Fruit fly (Drosophila melanogaster) whole organism, embryonic: Measurements from ENCODE around the gene Sodq.

Experiments
- Atf6 ChIP-seq: fragments of 200-800 bp; sonication (Bioruptor generic); IDR thresholded peaks from 2 replicates; pipeline ENCODE4 v1.3.6; 2022; ENCODE audit warnings: missing biosample characterization, missing genetic modification characterization
- BtbVII ChIP-seq: fragments of 200-800 bp; sonication (Bioruptor generic); optimal IDR thresholded peaks from 3 replicates; lab custom pipeline; 2017; ENCODE audit warnings: missing biosample characterization, mild to moderate bottlenecking, missing genetic modification characterization
- Bteb2 ChIP-seq: fragments of 200-800 bp; sonication (Bioruptor generic); optimal IDR thresholded peaks from 2 replicates; lab custom pipeline; 2016; ENCODE audit warnings: missing biosample characterization, missing genetic modification characterization
- CG10209 ChIP-seq: fragments of 200-800 bp; sonication (Bioruptor generic); optimal IDR thresholded peaks from 3 replicates; lab custom pipeline; 2017; ENCODE audit warnings: missing biosample characterization, mild to moderate bottlenecking, missing genetic modification characterization, missing genetic modification reagents
- CG12942 ChIP-seq: fragments of 200-800 bp; sonication (Bioruptor generic); optimal IDR thresholded peaks from 3 replicates; lab custom pipeline; 2016; ENCODE audit warnings: missing biosample characterization, missing genetic modification characterization
- CG13296 ChIP-seq: fragments of 200-800 bp; sonication (Bioruptor generic); optimal IDR thresholded peaks from 3 replicates; lab custom pipeline; 2018; ENCODE audit warnings: missing biosample characterization, mild to moderate bottlenecking, missing genetic modification characterization
- CG13894 ChIP-seq: fragments of 200-800 bp; sonication (Bioruptor generic); optimal IDR thresholded peaks from 3 replicates; lab custom pipeline; 2018; ENCODE audit warnings: missing biosample characterization, mild to moderate bottlenecking, missing genetic modification characterization, moderate library complexity
- CG15514 ChIP-seq: fragments of 200-800 bp; sonication (Bioruptor generic); optimal IDR thresholded peaks from 3 replicates; lab custom pipeline; 2017; ENCODE audit warnings: missing biosample characterization, missing genetic modification characterization, mild to moderate bottlenecking, moderate library complexity, missing genetic modification reagents
- CG15601 ChIP-seq: fragments of 200-800 bp; sonication (Bioruptor generic); optimal IDR thresholded peaks from 3 replicates; lab custom pipeline; 2019; ENCODE audit warnings: missing biosample characterization, mild to moderate bottlenecking, missing genetic modification characterization, moderate library complexity
- CG1647 ChIP-seq: fragments of 200-800 bp; sonication (Bioruptor generic); optimal IDR thresholded peaks from 3 replicates; lab custom pipeline; 2016; ENCODE audit warnings: missing biosample characterization, missing genetic modification characterization
- CG17912 ChIP-seq: fragments of 200-800 bp; sonication (Bioruptor generic); optimal IDR thresholded peaks from 2 replicates; lab custom pipeline; 2018; ENCODE audit warnings: missing biosample characterization, mild to moderate bottlenecking, missing genetic modification characterization
- CG18599 ChIP-seq: fragments of 200-800 bp; sonication (Bioruptor generic); optimal IDR thresholded peaks from 3 replicates; lab custom pipeline; 2017; ENCODE audit warnings: missing biosample characterization, missing genetic modification characterization, mild to moderate bottlenecking, moderate library complexity, missing genetic modification reagents
- CG2120 ChIP-seq: fragments of 200-800 bp; sonication (Bioruptor generic); optimal IDR thresholded peaks from 3 replicates; lab custom pipeline; 2016; ENCODE audit warnings: missing biosample characterization, missing genetic modification characterization
- CG30403 ChIP-seq: fragments of 200-800 bp; sonication (Bioruptor generic); optimal IDR thresholded peaks from 3 replicates; lab custom pipeline; 2016; ENCODE audit warnings: missing biosample characterization, missing genetic modification characterization
- CG31365 ChIP-seq: fragments of 200-800 bp; sonication (Bioruptor generic); optimal IDR thresholded peaks from 2 replicates; lab custom pipeline; 2018; ENCODE audit warnings: missing biosample characterization, mild to moderate bottlenecking, missing genetic modification characterization
- CG3281 ChIP-seq: fragments of 200-800 bp; sonication (Bioruptor generic); optimal IDR thresholded peaks from 3 replicates; lab custom pipeline; 2017; ENCODE audit warnings: missing biosample characterization, mild to moderate bottlenecking, missing genetic modification characterization
- CG3838 ChIP-seq: fragments of 200-800 bp; sonication (Bioruptor generic); optimal IDR thresholded peaks from 3 replicates; lab custom pipeline; 2016; ENCODE audit warnings: missing biosample characterization, missing genetic modification characterization
- CG6765 ChIP-seq: fragments of 200-800 bp; sonication (Bioruptor generic); optimal IDR thresholded peaks from 3 replicates; lab custom pipeline; 2017; ENCODE audit warnings: missing biosample characterization, mild to moderate bottlenecking, missing genetic modification characterization
- CG6813 ChIP-seq: fragments of 200-800 bp; sonication (Bioruptor generic); optimal IDR thresholded peaks from 2 replicates; lab custom pipeline; 2017; ENCODE audit warnings: missing biosample characterization, missing genetic modification characterization, mild to moderate bottlenecking, moderate library complexity, missing genetic modification reagents
- CTCF ChIP-seq: fragments of 200-800 bp; sonication (Bioruptor generic); optimal IDR thresholded peaks from 2 replicates; lab custom pipeline; 2017; ENCODE audit warnings: missing biosample characterization, mild to moderate bottlenecking, missing genetic modification characterization, moderate library complexity
- Chrac-16 ChIP-seq: fragments of 200-800 bp; sonication (Bioruptor generic); optimal IDR thresholded peaks from 3 replicates; lab custom pipeline; 2016; ENCODE audit warnings: missing biosample characterization, missing genetic modification characterization
- Fer1 ChIP-seq: fragments of 200-800 bp; sonication (Bioruptor generic); optimal IDR thresholded peaks from 2 replicates; lab custom pipeline; 2017; ENCODE audit warnings: missing biosample characterization, mild to moderate bottlenecking, missing genetic modification characterization
- Fer2 ChIP-seq: fragments of 200-800 bp; sonication (Bioruptor generic); optimal IDR thresholded peaks from 2 replicates; lab custom pipeline; 2018; ENCODE audit warnings: missing biosample characterization, mild to moderate bottlenecking, missing genetic modification characterization, moderate library complexity
- HHEX ChIP-seq: fragments of 200-800 bp; sonication (Bioruptor generic); optimal IDR thresholded peaks from 3 replicates; lab custom pipeline; 2017; ENCODE audit warnings: missing biosample characterization, mild to moderate bottlenecking, missing genetic modification characterization, missing genetic modification reagents
- Hmr ChIP-seq: fragments of 200-800 bp; sonication (Bioruptor generic); optimal IDR thresholded peaks from 3 replicates; lab custom pipeline; 2017; ENCODE audit warnings: mild to moderate bottlenecking, missing biosample characterization, missing genetic modification reagents, missing genetic modification characterization
- Kr ChIP-seq: fragments of 200-800 bp; sonication (Bioruptor generic); optimal IDR thresholded peaks from 2 replicates; lab custom pipeline; 2017; ENCODE audit warnings: missing biosample characterization, mild to moderate bottlenecking, missing genetic modification characterization
- MBD-R2 ChIP-seq: fragments of 200-800 bp; sonication (Bioruptor generic); IDR thresholded peaks from 2 replicates; pipeline ENCODE4 v1.3.6; 2022; ENCODE audit warnings: missing biosample characterization, missing genetic modification characterization
- Meics ChIP-seq: fragments of 200-800 bp; sonication (Bioruptor generic); optimal IDR thresholded peaks from 2 replicates; lab custom pipeline; 2017; ENCODE audit warnings: missing biosample characterization, mild to moderate bottlenecking, missing genetic modification characterization
- Oli ChIP-seq: fragments of 200-800 bp; sonication (Bioruptor generic); optimal IDR thresholded peaks from 2 replicates; lab custom pipeline; 2018; ENCODE audit warnings: missing biosample characterization, mild to moderate bottlenecking, missing genetic modification characterization, moderate library complexity
- Six4 ChIP-seq: fragments of 200-800 bp; sonication (Bioruptor generic); optimal IDR thresholded peaks from 2 replicates; lab custom pipeline; 2016; ENCODE audit warnings: missing biosample characterization, missing genetic modification characterization
- Sox100B ChIP-seq: fragments of 200-800 bp; sonication (Bioruptor generic); optimal IDR thresholded peaks from 3 replicates; lab custom pipeline; 2018; ENCODE audit warnings: missing biosample characterization, mild to moderate bottlenecking, missing genetic modification characterization
- Ssrp ChIP-seq: fragments of 200-800 bp; sonication (Bioruptor generic); optimal IDR thresholded peaks from 2 replicates; lab custom pipeline; 2018; ENCODE audit warnings: missing biosample characterization, mild to moderate bottlenecking, missing genetic modification characterization, moderate library complexity
- bab2 ChIP-seq: fragments of 200-800 bp; sonication (Bioruptor generic); optimal IDR thresholded peaks from 2 replicates; lab custom pipeline; 2016; ENCODE audit warnings: missing biosample characterization, missing genetic modification characterization
- bcd ChIP-seq: fragments of 200-800 bp; sonication (Bioruptor generic); optimal IDR thresholded peaks from 2 replicates; lab custom pipeline; 2017; ENCODE audit warnings: missing biosample characterization, mild to moderate bottlenecking, missing genetic modification characterization
- br ChIP-seq: fragments of >200 bp; optimal IDR thresholded peaks from 2 replicates; lab custom pipeline; 2017
- chm ChIP-seq: fragments of 200-800 bp; sonication (Bioruptor generic); IDR thresholded peaks from 2 replicates; pipeline ENCODE4 v1.3.6; 2022; ENCODE audit warnings: missing biosample characterization, missing genetic modification characterization
- emc ChIP-seq: fragments of 200-800 bp; sonication (Bioruptor generic); optimal IDR thresholded peaks from 2 replicates; lab custom pipeline; 2016; ENCODE audit warnings: missing biosample characterization, missing genetic modification characterization
- fd3F ChIP-seq: fragments of 200-800 bp; sonication (Bioruptor generic); optimal IDR thresholded peaks from 2 replicates; lab custom pipeline; 2018; ENCODE audit warnings: missing biosample characterization, mild to moderate bottlenecking, missing genetic modification characterization, moderate library complexity
- gcm ChIP-seq: fragments of 200-800 bp; sonication (Bioruptor generic); optimal IDR thresholded peaks from 2 replicates; lab custom pipeline; 2019; ENCODE audit warnings: missing biosample characterization, mild to moderate bottlenecking, missing genetic modification characterization, moderate library complexity
- her ChIP-seq: fragments of 200-800 bp; sonication (Bioruptor generic); optimal IDR thresholded peaks from 2 replicates; lab custom pipeline; 2016; ENCODE audit warnings: missing biosample characterization, missing genetic modification characterization
- hth ChIP-seq: fragments of >200 bp; optimal IDR thresholded peaks from 2 replicates; lab custom pipeline; 2017; ENCODE audit warnings: inconsistent platforms
- kah ChIP-seq: fragments of 200-800 bp; sonication (Bioruptor generic); optimal IDR thresholded peaks from 2 replicates; lab custom pipeline; 2018; ENCODE audit warnings: missing biosample characterization, mild to moderate bottlenecking, missing genetic modification characterization
- lab ChIP-seq: fragments of 200-800 bp; sonication (Bioruptor generic); optimal IDR thresholded peaks from 3 replicates; lab custom pipeline; 2017; ENCODE audit warnings: missing biosample characterization, missing genetic modification characterization, mild to moderate bottlenecking, moderate library complexity, missing genetic modification reagents
- pho ChIP-seq: fragments of 200-800 bp; sonication (Bioruptor generic); optimal IDR thresholded peaks from 2 replicates; lab custom pipeline; 2016; ENCODE audit warnings: missing biosample characterization, missing genetic modification characterization
- rib ChIP-seq: fragments of 200-800 bp; sonication (Bioruptor generic); IDR thresholded peaks from 2 replicates; pipeline ENCODE4 v1.3.6; 2022; ENCODE audit warnings: missing biosample characterization, missing genetic modification characterization
- schlank ChIP-seq: fragments of 200-800 bp; sonication (Bioruptor generic); optimal IDR thresholded peaks from 2 replicates; lab custom pipeline; 2018; ENCODE audit warnings: missing biosample characterization, mild to moderate bottlenecking, missing genetic modification characterization
- sens ChIP-seq: fragments of 200-800 bp; sonication (Bioruptor generic); peaks from one replicate; lab custom pipeline; 2016; ENCODE audit warnings: missing biosample characterization, missing genetic modification characterization
- sna ChIP-seq: fragments of 200-800 bp; sonication (Bioruptor generic); IDR thresholded peaks from 2 replicates; pipeline ENCODE4 v1.3.6; 2022; ENCODE audit warnings: missing biosample characterization, missing genetic modification characterization; ENCODE audit not compliant: partially characterized antibody

Sodq gene

dm6 chr3R:25870389-25870788 lies 25.2 kb upstream of the Sodq start:
- TF ChIP-seq sna (GFP tag; lab: Robert Waterston, UW) (no peak), Bteb2 (GFP tag; lab: Kevin White, UChicago) (no peak), Meics (GFP tag; lab: Kevin White, UChicago) (peak; percentile 51), schlank (tag; lab: Kevin White, UChicago) (peak; percentile 16), CG30403 (GFP tag; lab: Kevin White, UChicago) (no peak), CG13296 (GFP tag; lab: Kevin White, UChicago) (peak; percentile 32), rib (GFP tag; lab: Robert Waterston, UW) (no peak), BtbVII (peak; percentile 28), CG3281 (peak; percentile 51), CG15514 (GFP tag; lab: Kevin White, UChicago) (peak; percentile 67), CG6813 (GFP tag; lab: Kevin White, UChicago) (peak; percentile 10), CG18599 (GFP tag; lab: Kevin White, UChicago) (peak; percentile 56), HHEX (GFP tag; lab: Kevin White, UChicago) (no peak), CG15601 (no peak), pho (GFP tag; lab: Kevin White, UChicago) (peak; percentile 2), Fer2 (tag; lab: Kevin White, UChicago) (peak; percentile 23), Six4 (GFP tag; lab: Kevin White, UChicago) (no peak), CG6765 (GFP tag; lab: Kevin White, UChicago) (peak; percentile 51), fd3F (peak; percentile 37), Hmr (GFP tag; lab: Kevin White, UChicago) (peak; percentile 75), lab (peak; percentile 68), Ssrp (tag; lab: Kevin White, UChicago) (no peak), Atf6 (GFP tag; lab: Robert Waterston, UW) (peak; percentile 60; the same call in 1 of the 2 replicates), CG2120 (GFP tag; lab: Kevin White, UChicago) (peak; percentile 31)

dm6 chr3R:25876639-25877038 lies 19.0 kb upstream of the Sodq start:
- peak; percentile 14 for TF ChIP-seq sens (GFP tag; lab: Kevin White, UChicago)
- peak; percentile 86 for TF ChIP-seq CTCF (GFP tag; lab: Kevin White, UChicago)
- no peak for TF ChIP-seq CG3838 (GFP tag; lab: Kevin White, UChicago)

- TF ChIP-seq her (GFP tag; lab: Kevin White, UChicago), result no peak
- no peak for TF ChIP-seq emc
- TF ChIP-seq chm (GFP tag; lab: Robert Waterston, UW), result no peak
- no peak for TF ChIP-seq gcm
These were observed 18.6 kb upstream of the Sodq start for dm6 chr3R:25877064-25877463.

dm6 chr3R:25879324-25879766 lies 16.3 kb upstream of the Sodq start:
- TF ChIP-seq CG31365 (tag; lab: Kevin White, UChicago), result peak; percentile 56
- TF ChIP-seq br (lab: Kevin White, UChicago), result no peak
- TF ChIP-seq Kr (GFP tag; lab: Kevin White, UChicago), result no peak
- TF ChIP-seq CG13894 (tag; lab: Kevin White, UChicago), result peak; percentile 22
- no peak for TF ChIP-seq CG17912 (GFP tag; lab: Kevin White, UChicago)
- peak; percentile 84 for TF ChIP-seq Oli
- TF ChIP-seq MBD-R2 (GFP tag; lab: Robert Waterston, UW), result no peak; the same call in 1 of the 2 replicates
- peak; percentile 36 for TF ChIP-seq Fer1 (GFP tag; lab: Kevin White, UChicago)
- TF ChIP-seq Sox100B, result peak; percentile 81
- TF ChIP-seq Chrac-16 (GFP tag; lab: Kevin White, UChicago), result peak; percentile 75
- no peak for TF ChIP-seq hth
- peak; percentile 53 for TF ChIP-seq CG1647 (GFP tag; lab: Kevin White, UChicago)
- TF ChIP-seq bcd (GFP tag; lab: Kevin White, UChicago), result peak; percentile 74
- peak; percentile 54 for TF ChIP-seq CG10209 (GFP tag; lab: Kevin White, UChicago)
- peak; percentile 75 for TF ChIP-seq bab2 (GFP tag; lab: Kevin White, UChicago)
- TF ChIP-seq kah (GFP tag; lab: Kevin White, UChicago), result peak; percentile 36
- TF ChIP-seq CG12942 (GFP tag; lab: Kevin White, UChicago), result peak; percentile 64
